Worm (Caenorhabditis elegans) whole organism, late embryonic: ENCODE data around the gene arrd-10.

Experiments
- C08G9.2 ChIP-seq: sonication (generic microtip); optimal IDR thresholded peaks from 2 replicates; lab custom pipeline; 2016; ENCODE audit warnings: mild to moderate bottlenecking, missing genetic modification characterization, moderate library complexity, missing compliant biosample characterization
- C38D4.7 ChIP-seq: fragments of 200-800 bp; sonication (Bioruptor generic); optimal IDR thresholded peaks from 2 replicates; lab custom pipeline; 2018; ENCODE audit warnings: mild to moderate bottlenecking, missing genetic modification characterization, moderate library complexity, missing compliant biosample characterization
- F13H6.1 ChIP-seq: sonication (generic microtip); optimal IDR thresholded peaks from 2 replicates; lab custom pipeline; 2016; ENCODE audit warnings: missing genetic modification characterization, missing compliant biosample characterization
- K02D7.2 ChIP-seq: sonication (generic microtip); optimal IDR thresholded peaks from 2 replicates; lab custom pipeline; 2017; ENCODE audit warnings: mild to moderate bottlenecking, missing genetic modification characterization, missing compliant biosample characterization
- Y22D7AL.16 ChIP-seq: sonication (generic microtip); optimal IDR thresholded peaks from 2 replicates; lab custom pipeline; 2016; ENCODE audit warnings: missing genetic modification characterization, missing compliant biosample characterization
- ahr-1 ChIP-seq: sonication (generic microtip); optimal IDR thresholded peaks from 2 replicates; lab custom pipeline; 2016; ENCODE audit warnings: missing genetic modification characterization, missing compliant biosample characterization
- ceh-18 ChIP-seq: sonication (generic microtip); optimal IDR thresholded peaks from 2 replicates; lab custom pipeline; 2016; ENCODE audit warnings: missing genetic modification characterization, missing compliant biosample characterization
- ceh-19 ChIP-seq: fragments of 200-800 bp; sonication (Bioruptor generic); optimal IDR thresholded peaks from 2 replicates; lab custom pipeline; 2018; ENCODE audit warnings: mild to moderate bottlenecking, missing genetic modification characterization, missing compliant biosample characterization
- ceh-22 ChIP-seq: sonication (generic microtip); optimal IDR thresholded peaks from 2 replicates; lab custom pipeline; 2017; ENCODE audit warnings: missing biosample characterization, missing genetic modification characterization
- ceh-31 ChIP-seq: sonication (generic microtip); optimal IDR thresholded peaks from 2 replicates; lab custom pipeline; 2016; ENCODE audit warnings: missing genetic modification characterization, missing compliant biosample characterization
- ceh-45 ChIP-seq: fragments of 200-800 bp; sonication (Bioruptor generic); IDR thresholded peaks from 2 replicates; pipeline ENCODE4 v1.3.6; 2022; ENCODE audit warnings: missing genetic modification reagents, missing genetic modification characterization, missing compliant biosample characterization
- ceh-6 ChIP-seq: fragments of 200-800 bp; sonication (Bioruptor generic); optimal IDR thresholded peaks from 2 replicates; lab custom pipeline; 2018; ENCODE audit warnings: mild to moderate bottlenecking, missing genetic modification characterization, missing compliant biosample characterization
- ceh-9 ChIP-seq: sonication (generic microtip); optimal IDR thresholded peaks from 2 replicates; lab custom pipeline; 2016; ENCODE audit warnings: mild to moderate bottlenecking, missing genetic modification characterization, inconsistent platforms, missing compliant biosample characterization
- elt-2 ChIP-seq: sonication (generic microtip); optimal IDR thresholded peaks from 2 replicates; lab custom pipeline; 2016; ENCODE audit warnings: missing genetic modification reagents, missing genetic modification characterization, missing compliant biosample characterization
- elt-4 ChIP-seq: sonication (generic microtip); optimal IDR thresholded peaks from 2 replicates; lab custom pipeline; 2016; ENCODE audit warnings: missing genetic modification characterization, missing compliant biosample characterization
- ets-4 ChIP-seq: sonication (generic microtip); optimal IDR thresholded peaks from 2 replicates; lab custom pipeline; 2016; ENCODE audit warnings: missing genetic modification characterization, missing compliant biosample characterization
- eyg-1 ChIP-seq: sonication (generic microtip); optimal IDR thresholded peaks from 2 replicates; lab custom pipeline; 2016; ENCODE audit warnings: missing genotype, missing genetic modification characterization, missing compliant biosample characterization
- gmeb-2 ChIP-seq: sonication (generic microtip); optimal IDR thresholded peaks from 2 replicates; lab custom pipeline; 2016; ENCODE audit warnings: missing genetic modification characterization, inconsistent platforms, missing compliant biosample characterization
- hlh-13 ChIP-seq: fragments of 200-800 bp; sonication (Bioruptor generic); optimal IDR thresholded peaks from 2 replicates; lab custom pipeline; 2018; ENCODE audit warnings: mild to moderate bottlenecking, missing genetic modification characterization, missing compliant biosample characterization
- hlh-8 ChIP-seq: sonication (generic microtip); optimal IDR thresholded peaks from 2 replicates; lab custom pipeline; 2016; ENCODE audit warnings: missing genotype, missing genetic modification characterization, missing compliant biosample characterization
- nfya-1 ChIP-seq: sonication (generic microtip); optimal IDR thresholded peaks from 2 replicates; lab custom pipeline; 2017; ENCODE audit warnings: missing genetic modification characterization, mild to moderate bottlenecking, missing compliant biosample characterization, antibody characterized with exemption, moderate library complexity
- nhr-232 ChIP-seq: sonication (generic microtip); optimal IDR thresholded peaks from 2 replicates; lab custom pipeline; 2016; ENCODE audit warnings: missing genetic modification characterization, missing compliant biosample characterization
- npax-4 ChIP-seq: sonication (generic microtip); optimal IDR thresholded peaks from 2 replicates; lab custom pipeline; 2016; ENCODE audit warnings: missing genetic modification characterization, missing compliant biosample characterization
- odd-2 ChIP-seq: sonication (generic microtip); optimal IDR thresholded peaks from 2 replicates; lab custom pipeline; 2017; ENCODE audit warnings: antibody characterized with exemption, mild to moderate bottlenecking, missing genetic modification characterization, missing compliant biosample characterization
- pag-3 ChIP-seq: sonication (generic microtip); optimal IDR thresholded peaks from 2 replicates; lab custom pipeline; 2016; ENCODE audit warnings: missing compliant biosample characterization, missing genetic modification characterization, borderline replicate concordance
- pqm-1 ChIP-seq: sonication (generic microtip); optimal IDR thresholded peaks from 2 replicates; lab custom pipeline; 2016; ENCODE audit warnings: missing genetic modification characterization, missing compliant biosample characterization
- pros-1 ChIP-seq: fragments of 150-350 bp; optimal IDR thresholded peaks from 2 replicates; lab custom pipeline; 2014; ENCODE audit warnings: missing biosample characterization, missing genetic modification reagents, missing genetic modification characterization
- rnt-1 ChIP-seq: sonication (generic microtip); optimal IDR thresholded peaks from 2 replicates; lab custom pipeline; 2016; ENCODE audit warnings: missing genetic modification characterization, missing compliant biosample characterization
- sox-2 ChIP-seq: fragments of 200-800 bp; sonication (Bioruptor generic); IDR thresholded peaks from 2 replicates; pipeline ENCODE4 v1.3.6; 2022; ENCODE audit warnings: missing genetic modification reagents, missing genetic modification characterization, missing compliant biosample characterization
- sox-4 ChIP-seq: sonication (generic microtip); optimal IDR thresholded peaks from 2 replicates; lab custom pipeline; 2017; ENCODE audit warnings: mild to moderate bottlenecking, missing genetic modification characterization, inconsistent platforms, missing compliant biosample characterization
- tbx-7 ChIP-seq: sonication (generic microtip); optimal IDR thresholded peaks from 2 replicates; lab custom pipeline; 2016; ENCODE audit warnings: missing genotype, missing genetic modification characterization, missing compliant biosample characterization
- ttx-3 ChIP-seq: sonication (generic microtip); optimal IDR thresholded peaks from 2 replicates; lab custom pipeline; 2016; ENCODE audit warnings: missing genetic modification reagents, missing genetic modification characterization, missing compliant biosample characterization
- unc-55 ChIP-seq: sonication (generic microtip); optimal IDR thresholded peaks from 2 replicates; lab custom pipeline; 2017; ENCODE audit warnings: missing biosample characterization, missing genetic modification reagents, missing genetic modification characterization
- unc-86 ChIP-seq: sonication (generic microtip); optimal IDR thresholded peaks from 2 replicates; lab custom pipeline; 2016; ENCODE audit warnings: missing genetic modification characterization, missing compliant biosample characterization
- zip-5 ChIP-seq: sonication (generic microtip); optimal IDR thresholded peaks from 2 replicates; lab custom pipeline; 2016; ENCODE audit warnings: missing genetic modification characterization, missing compliant biosample characterization

arrd-10 gene

DNA sequence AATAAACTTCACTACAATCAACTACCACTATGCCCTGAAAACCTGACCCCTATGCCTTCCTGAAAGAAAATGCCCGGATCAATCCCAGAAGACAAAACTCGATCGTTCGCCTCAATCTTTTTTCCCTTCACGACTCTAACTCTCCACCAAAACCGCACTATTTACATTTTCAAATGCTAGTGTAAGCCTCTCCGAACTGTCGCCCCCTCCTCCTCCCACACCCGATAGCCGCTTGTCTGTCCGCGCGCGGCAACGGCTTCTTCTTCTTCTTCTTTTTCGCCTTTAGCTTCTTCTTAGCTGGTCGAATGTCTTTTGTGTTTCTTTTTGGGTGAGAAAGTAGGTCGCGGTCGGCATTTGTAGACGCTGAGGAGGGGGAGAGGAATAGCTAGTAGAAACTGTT lies 20.3 kb downstream of the arrd-10 start:
- TF ChIP-seq ceh-45 (GFP tag; lab: Robert Waterston, UW): no peak
- TF ChIP-seq C08G9.2 (tag; lab: Kevin White, UChicago): no peak
- TF ChIP-seq zip-5 (tag; lab: Kevin White, UChicago): no peak
- no peak for TF ChIP-seq ets-4 (tag; lab: Kevin White, UChicago)
- no peak for TF ChIP-seq Y22D7AL.16 (tag; lab: Kevin White, UChicago)
- TF ChIP-seq ceh-31: no peak
- no peak for TF ChIP-seq tbx-7 (tag; lab: Kevin White, UChicago)
- no peak for TF ChIP-seq K02D7.2
- no peak for TF ChIP-seq eyg-1 (tag; lab: Kevin White, UChicago)
- TF ChIP-seq C38D4.7 (GFP tag; lab: Kevin White, UChicago): no peak
- TF ChIP-seq ceh-19 (GFP tag; lab: Kevin White, UChicago): no peak
- TF ChIP-seq gmeb-2 (tag; lab: Kevin White, UChicago): no peak
- TF ChIP-seq hlh-13 (GFP tag; lab: Kevin White, UChicago): no peak
- no peak for TF ChIP-seq ttx-3 (tag; lab: Kevin White, UChicago)
- TF ChIP-seq nhr-232: no peak
- TF ChIP-seq unc-55: no peak

DNA sequence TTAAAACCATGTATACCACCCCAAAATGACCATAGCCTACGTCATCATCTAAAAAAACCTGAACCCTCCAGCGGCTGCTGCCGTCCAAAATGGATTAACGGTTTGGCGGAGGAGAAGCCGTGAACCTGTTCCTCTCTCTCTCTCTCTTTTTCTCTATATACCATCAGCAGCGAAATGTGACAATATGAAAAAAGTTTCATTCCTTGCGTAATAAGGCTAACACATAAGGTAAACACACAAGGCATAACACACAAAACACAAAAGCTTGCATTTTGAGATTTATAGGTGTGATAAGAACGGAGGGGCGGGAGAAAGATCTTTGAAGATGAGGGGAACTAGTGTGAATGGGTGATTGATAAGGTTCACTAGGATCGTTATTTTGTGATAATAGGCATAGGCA lies 21.4 kb downstream of the arrd-10 start:
- TF ChIP-seq pqm-1 (tag; lab: Kevin White, UChicago): no peak
- TF ChIP-seq sox-4 (tag; lab: Kevin White, UChicago): no peak
- no peak for TF ChIP-seq C08G9.2 (tag; lab: Kevin White, UChicago)
- TF ChIP-seq hlh-8 (tag; lab: Kevin White, UChicago): no peak
- no peak for TF ChIP-seq gmeb-2 (tag; lab: Kevin White, UChicago)
- no peak for TF ChIP-seq npax-4 (tag; lab: Kevin White, UChicago)
- no peak for TF ChIP-seq elt-2 (tag; lab: Kevin White, UChicago)
- TF ChIP-seq F13H6.1 (tag; lab: Kevin White, UChicago): no peak

DNA sequence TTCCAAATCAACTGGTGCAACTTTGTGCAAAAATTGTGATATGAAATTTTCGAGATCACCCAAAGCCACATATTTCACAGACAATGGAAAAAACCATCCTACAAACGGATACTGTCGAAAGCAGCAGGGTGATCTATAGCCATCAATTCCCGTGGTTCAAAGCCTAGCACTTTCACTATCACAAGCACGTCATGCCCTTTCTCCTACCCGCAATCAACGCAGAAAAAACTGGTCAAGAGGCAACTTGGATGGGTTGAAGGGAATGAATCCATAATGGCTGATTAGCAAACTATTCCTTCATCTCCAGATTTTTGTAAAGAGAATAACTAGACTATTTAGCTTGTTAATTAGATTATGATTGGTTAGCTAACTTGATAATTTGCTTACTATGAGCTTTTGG lies 21.8 kb downstream of the arrd-10 start:
- no peak for TF ChIP-seq sox-2 (GFP tag; lab: Robert Waterston, UW)
- no peak for TF ChIP-seq npax-4 (tag; lab: Kevin White, UChicago)
- no peak for TF ChIP-seq unc-86 (tag; lab: Kevin White, UChicago)
- no peak for TF ChIP-seq odd-2
- no peak for TF ChIP-seq ceh-18 (tag; lab: Kevin White, UChicago)

DNA sequence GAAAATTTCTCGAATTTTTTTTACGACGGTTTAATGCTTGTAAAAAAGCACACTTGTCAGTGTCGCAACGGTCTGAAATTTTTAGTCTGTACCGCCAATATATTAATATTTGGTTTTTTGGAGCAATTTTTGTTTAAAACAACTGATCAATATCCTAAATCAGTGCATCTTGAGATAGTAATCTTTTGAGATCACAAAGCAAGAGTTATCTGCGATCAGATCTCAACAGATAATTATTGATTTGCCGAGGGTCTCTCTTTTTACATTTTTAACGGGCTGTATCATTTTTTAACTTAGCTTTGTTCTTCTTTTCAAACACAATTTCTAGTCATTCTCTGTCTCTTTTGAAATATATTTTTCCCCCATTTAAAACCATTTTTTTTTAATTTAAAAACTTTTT lies 25.2 kb downstream of the arrd-10 start:
- TF ChIP-seq tbx-7 (tag; lab: Kevin White, UChicago) (no peak), ceh-6 (GFP tag; lab: Kevin White, UChicago) (no peak), unc-55 (no peak), ahr-1 (tag; lab: Kevin White, UChicago) (no peak), elt-4 (no peak), K02D7.2 (no peak), F13H6.1 (tag; lab: Kevin White, UChicago) (no peak), pros-1 (tag; lab: Kevin White, UChicago) (no peak), pag-3 (tag; lab: Kevin White, UChicago) (no peak), hlh-13 (GFP tag; lab: Kevin White, UChicago) (no peak)

DNA sequence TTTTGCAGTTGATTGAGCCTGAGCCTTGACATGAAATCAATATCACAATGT lies 25.5 kb downstream of the arrd-10 start, which contains the start of gene ptr-18:
TSS of gene ptr-18 (plus strand) at position 9 of the 51 bp plus-strand sequence.
- TF ChIP-seq Y22D7AL.16 (tag; lab: Kevin White, UChicago): no peak
- no peak for TF ChIP-seq ceh-19 (GFP tag; lab: Kevin White, UChicago)
- no peak for TF ChIP-seq ceh-22
- no peak for TF ChIP-seq rnt-1 (tag; lab: Kevin White, UChicago)
- no peak for TF ChIP-seq sox-2 (GFP tag; lab: Robert Waterston, UW)
- no peak for TF ChIP-seq ceh-9
- TF ChIP-seq nfya-1 (tag; lab: Kevin White, UChicago): no peak
- no peak for TF ChIP-seq odd-2
